Fruit fly (Drosophila melanogaster) whole organism, prepupa: ENCODE data around the gene mesh.

Experiments used
- CG10631 ChIP-seq: fragments of 200-800 bp; sonication (Bioruptor generic); optimal IDR thresholded peaks from 2 replicates; lab custom pipeline; 2016; ENCODE audit warnings: missing biosample characterization, missing genetic modification characterization
- CG6808 ChIP-seq: fragments of 200-800 bp; sonication (Bioruptor generic); optimal IDR thresholded peaks from 3 replicates; lab custom pipeline; 2017; ENCODE audit warnings: missing biosample characterization, missing genetic modification characterization, mild to moderate bottlenecking, moderate library complexity, missing genetic modification reagents
- CG6854 ChIP-seq: fragments of 200-800 bp; sonication (Bioruptor generic); optimal IDR thresholded peaks from 2 replicates; lab custom pipeline; 2017; ENCODE audit warnings: missing biosample characterization, mild to moderate bottlenecking, missing genetic modification characterization
- CG9139 ChIP-seq: fragments of 200-800 bp; sonication (Bioruptor generic); optimal IDR thresholded peaks from 3 replicates; lab custom pipeline; 2017; ENCODE audit warnings: missing biosample characterization, mild to moderate bottlenecking, missing genetic modification characterization
- Eip78C ChIP-seq: fragments of 200-800 bp; sonication (Bioruptor generic); peaks from one replicate; lab custom pipeline; 2016; ENCODE audit warnings: missing biosample characterization, missing genetic modification characterization
- Hr39 ChIP-seq: fragments of 200-800 bp; sonication (Bioruptor generic); optimal IDR thresholded peaks from 2 replicates; lab custom pipeline; 2016; ENCODE audit warnings: missing biosample characterization, missing genetic modification characterization
- OdsH ChIP-seq: fragments of 200-800 bp; sonication (Bioruptor generic); optimal IDR thresholded peaks from 3 replicates; lab custom pipeline; 2016; ENCODE audit warnings: missing biosample characterization, missing genetic modification characterization
- Sox14 ChIP-seq: fragments of 200-800 bp; sonication (Bioruptor generic); optimal IDR thresholded peaks from 3 replicates; lab custom pipeline; 2016; ENCODE audit warnings: missing biosample characterization, missing genetic modification characterization
- pdm3 ChIP-seq: fragments of 200-800 bp; sonication (Bioruptor generic); optimal IDR thresholded peaks from 3 replicates; lab custom pipeline; 2016; ENCODE audit warnings: missing biosample characterization, missing genetic modification characterization
- svp ChIP-seq: fragments of 200-800 bp; sonication (Bioruptor generic); peaks from one replicate; lab custom pipeline; 2016; ENCODE audit warnings: missing biosample characterization, missing genetic modification characterization

dm6 chr3R:31243079-31243668 is 47.6 kb upstream of the mesh start:
- TF ChIP-seq Eip78C (GFP tag; lab: Kevin White, UChicago) (peak; percentile 64), CG10631 (GFP tag; lab: Kevin White, UChicago) (no peak), CG9139 (GFP tag; lab: Kevin White, UChicago) (no peak), pdm3 (GFP tag; lab: Kevin White, UChicago) (peak; percentile 48), Hr39 (GFP tag; lab: Kevin White, UChicago) (no peak), svp (GFP tag; lab: Kevin White, UChicago) (no peak), OdsH (GFP tag; lab: Kevin White, UChicago) (peak; percentile 47), CG6808 (no peak), CG6854 (GFP tag; lab: Kevin White, UChicago) (no peak), Sox14 (GFP tag; lab: Kevin White, UChicago) (no peak)
